Worm (Caenorhabditis elegans) whole organism, L1 larva: ENCODE data around the gene Y62H9A.8.

Source experiments
- C16A3.4 ChIP-seq: fragments of 150-350 bp; optimal IDR thresholded peaks from 2 replicates; lab custom pipeline; 2014; ENCODE audit warnings: missing biosample characterization, missing genetic modification characterization
- alr-1 ChIP-seq: fragments of 200-800 bp; sonication (Bioruptor generic); optimal IDR thresholded peaks from 2 replicates; lab custom pipeline; 2018; ENCODE audit warnings: borderline replicate concordance, mild to moderate bottlenecking, missing genetic modification characterization, missing compliant biosample characterization
- aly-2 ChIP-seq: fragments of 150-350 bp; optimal IDR thresholded peaks from 2 replicates; lab custom pipeline; 2014; ENCODE audit warnings: missing biosample characterization, missing genetic modification characterization
- ceh-90 ChIP-seq: sonication (generic microtip); optimal IDR thresholded peaks from 2 replicates; lab custom pipeline; 2016; ENCODE audit warnings: missing genetic modification characterization, missing compliant biosample characterization
- ces-1 ChIP-seq: fragments of 150-350 bp; optimal IDR thresholded peaks from 2 replicates; lab custom pipeline; 2014; ENCODE audit warnings: missing biosample characterization, missing genetic modification reagents, missing genetic modification characterization
- dsc-1 ChIP-seq: sonication (generic microtip); optimal IDR thresholded peaks from 2 replicates; lab custom pipeline; 2016; ENCODE audit warnings: mild to moderate bottlenecking, missing genetic modification characterization, missing compliant biosample characterization
- efl-3 ChIP-seq: fragments of 200-800 bp; sonication (Bioruptor generic); optimal IDR thresholded peaks from 2 replicates; lab custom pipeline; 2018; ENCODE audit warnings: mild to moderate bottlenecking, missing genetic modification characterization, missing compliant biosample characterization
- egl-13 ChIP-seq: sonication (generic microtip); optimal IDR thresholded peaks from 2 replicates; lab custom pipeline; 2016; ENCODE audit warnings: missing genotype, missing genetic modification reagents, missing genetic modification characterization, missing compliant biosample characterization
- egl-27 ChIP-seq, 2 experiments: fragments of 150-350 bp in 1 of 2; sonication (generic microtip); optimal IDR thresholded peaks; 3 replicates each; lab custom pipeline; 2017 to 2018; ENCODE audit warnings: missing biosample characterization in 2 of 2, missing genetic modification characterization in 2 of 2, missing genetic modification reagents in 2 of 2
- elt-2 ChIP-seq: sonication (generic microtip); optimal IDR thresholded peaks from 2 replicates; lab custom pipeline; 2016; ENCODE audit warnings: missing genetic modification characterization, mild to moderate bottlenecking, inconsistent platforms, missing compliant biosample characterization, missing genetic modification reagents
- ets-5 ChIP-seq: fragments of 200-800 bp; sonication (Bioruptor generic); IDR thresholded peaks from 2 replicates; pipeline ENCODE4 v1.3.6; 2022; ENCODE audit warnings: missing genetic modification characterization, missing compliant biosample characterization
- hlh-4 ChIP-seq: sonication (generic microtip); optimal IDR thresholded peaks from 2 replicates; lab custom pipeline; 2016; ENCODE audit warnings: mild to moderate bottlenecking, missing genetic modification characterization, missing compliant biosample characterization
- isw-1 ChIP-seq: fragments of 200-800 bp; sonication (Bioruptor generic); IDR thresholded peaks from 2 replicates; pipeline ENCODE4 v1.3.6; 2022; ENCODE audit warnings: missing genetic modification characterization, missing compliant biosample characterization
- jun-1 ChIP-seq: fragments of 150-350 bp; optimal IDR thresholded peaks from 2 replicates; lab custom pipeline; 2014; ENCODE audit warnings: missing biosample characterization, missing genetic modification reagents, missing genetic modification characterization
- lin-13 ChIP-seq: fragments of 150-350 bp; optimal IDR thresholded peaks from 2 replicates; lab custom pipeline; 2014; ENCODE audit warnings: missing biosample characterization, missing genetic modification reagents, missing genetic modification characterization
- lin-15B ChIP-seq: fragments of 150-350 bp; sonication (generic microtip); optimal IDR thresholded peaks from 3 replicates; lab custom pipeline; 2014; ENCODE audit warnings: missing biosample characterization, missing genetic modification characterization
- lin-35 ChIP-seq, 2 experiments: fragments of 150-350 bp; optimal IDR thresholded peaks; 2 replicates each; lab custom pipeline; 2014; ENCODE audit warnings: missing biosample characterization in 2 of 2, missing genetic modification characterization in 2 of 2, missing genetic modification reagents in 2 of 2
- lsy-2 ChIP-seq, 2 experiments: fragments of 150-350 bp; optimal IDR thresholded peaks; 2 replicates each; lab custom pipeline; 2014; ENCODE audit warnings: missing biosample characterization in 2 of 2, missing genetic modification characterization in 2 of 2
- mef-2 ChIP-seq: fragments of 150-350 bp; optimal IDR thresholded peaks from 2 replicates; lab custom pipeline; 2014; ENCODE audit warnings: missing biosample characterization, missing genetic modification characterization
- nhr-11 ChIP-seq: fragments of 150-350 bp; optimal IDR thresholded peaks from 2 replicates; lab custom pipeline; 2014; ENCODE audit warnings: missing biosample characterization, missing genetic modification characterization
- nhr-12 ChIP-seq: sonication (generic microtip); optimal IDR thresholded peaks from 2 replicates; lab custom pipeline; 2017; ENCODE audit warnings: missing biosample characterization, missing genetic modification characterization
- nhr-19 ChIP-seq: fragments of 200-800 bp; sonication (Bioruptor generic); conservative IDR thresholded peaks from 2 replicates; pipeline ENCODE4 v1.3.6; 2022; ENCODE audit warnings: missing genetic modification characterization, missing compliant biosample characterization
- nhr-20 ChIP-seq: sonication (generic microtip); optimal IDR thresholded peaks from 2 replicates; lab custom pipeline; 2016; ENCODE audit warnings: mild to moderate bottlenecking, missing genetic modification characterization, missing compliant biosample characterization
- nhr-237 ChIP-seq: fragments of 150-350 bp; optimal IDR thresholded peaks from 2 replicates; lab custom pipeline; 2014; ENCODE audit warnings: missing biosample characterization, missing genetic modification characterization
- nhr-28 ChIP-seq: fragments of 150-350 bp; optimal IDR thresholded peaks from 2 replicates; lab custom pipeline; 2014; ENCODE audit warnings: missing biosample characterization, missing genetic modification characterization
- nhr-47 ChIP-seq: sonication (generic microtip); optimal IDR thresholded peaks from 2 replicates; lab custom pipeline; 2016; ENCODE audit warnings: mild to moderate bottlenecking, missing genetic modification characterization, moderate library complexity, missing compliant biosample characterization
- nhr-71 ChIP-seq: sonication (generic microtip); optimal IDR thresholded peaks from 2 replicates; lab custom pipeline; 2016; ENCODE audit warnings: mild to moderate bottlenecking, missing genetic modification characterization, moderate library complexity, missing compliant biosample characterization
- nhr-76 ChIP-seq: sonication (generic microtip); optimal IDR thresholded peaks from 2 replicates; lab custom pipeline; 2017; ENCODE audit warnings: missing biosample characterization, missing genetic modification characterization
- nhr-84 ChIP-seq: sonication (generic microtip); optimal IDR thresholded peaks from 2 replicates; lab custom pipeline; 2017; ENCODE audit warnings: missing biosample characterization, missing genetic modification characterization
- nhr-90 ChIP-seq: sonication (generic microtip); optimal IDR thresholded peaks from 2 replicates; lab custom pipeline; 2016; ENCODE audit warnings: mild to moderate bottlenecking, missing genetic modification characterization, missing compliant biosample characterization; ENCODE audit not compliant: poor library complexity
- pag-3 ChIP-seq: sonication (generic microtip); optimal IDR thresholded peaks from 2 replicates; lab custom pipeline; 2017; ENCODE audit warnings: missing genetic modification characterization, mild to moderate bottlenecking, missing compliant biosample characterization, antibody characterized with exemption, borderline replicate concordance; ENCODE audit not compliant: insufficient read depth
- rnt-1 ChIP-seq: sonication (generic microtip); optimal IDR thresholded peaks from 2 replicates; lab custom pipeline; 2016; ENCODE audit warnings: mild to moderate bottlenecking, missing genetic modification characterization, moderate library complexity, missing compliant biosample characterization
- tbx-2 ChIP-seq: sonication (generic microtip); optimal IDR thresholded peaks from 2 replicates; lab custom pipeline; 2016; ENCODE audit warnings: missing genetic modification characterization, missing compliant biosample characterization
- unc-130 ChIP-seq: fragments of 150-350 bp; optimal IDR thresholded peaks from 2 replicates; lab custom pipeline; 2017; ENCODE audit warnings: missing biosample characterization, missing genetic modification characterization, inconsistent platforms
- unc-30 ChIP-seq: sonication (generic microtip); optimal IDR thresholded peaks from 2 replicates; lab custom pipeline; 2017; ENCODE audit warnings: missing biosample characterization, missing genetic modification characterization
- unc-62 ChIP-seq: fragments of 150-350 bp; optimal IDR thresholded peaks from 2 replicates; lab custom pipeline; 2014; ENCODE audit warnings: missing biosample characterization, missing genetic modification reagents, missing genetic modification characterization
- unc-86 ChIP-seq: sonication (generic microtip); optimal IDR thresholded peaks from 2 replicates; lab custom pipeline; 2016; ENCODE audit warnings: missing genetic modification characterization, missing compliant biosample characterization
- unc-98 ChIP-seq: fragments of 200-800 bp; sonication (Bioruptor generic); IDR thresholded peaks from 2 replicates; pipeline ENCODE4 v1.3.6; 2022; ENCODE audit warnings: missing genetic modification characterization, missing compliant biosample characterization
- ztf-11 ChIP-seq, 2 experiments: sonication (generic microtip); optimal IDR thresholded peaks; 2 replicates each; lab custom pipeline; 2016 to 2017; ENCODE audit warnings: missing genetic modification characterization in 2 of 2, missing biosample characterization in 1 of 2, missing compliant biosample characterization in 1 of 2
- ztf-4 ChIP-seq: fragments of 150-350 bp; optimal IDR thresholded peaks from 2 replicates; lab custom pipeline; 2014; ENCODE audit warnings: missing biosample characterization, missing genetic modification characterization

Gene Y62H9A.8

ce11 chrX:11909168-11909567 lies 16.9 kb upstream of the Y62H9A.8 start:
- no peak for TF ChIP-seq nhr-28
- no peak for TF ChIP-seq pag-3 (tag; lab: Kevin White, UChicago)
- TF ChIP-seq unc-98 (GFP tag; lab: Robert Waterston, UW) = no peak
- TF ChIP-seq unc-130 (tag; lab: Kevin White, UChicago) = no peak
- TF ChIP-seq nhr-20 (tag; lab: Kevin White, UChicago) = no peak
- peak; percentile 44 for TF ChIP-seq dsc-1 (tag; lab: Kevin White, UChicago)
- peak; percentile 90 for TF ChIP-seq elt-2 (tag; lab: Kevin White, UChicago)
- TF ChIP-seq alr-1 (tag; lab: Kevin White, UChicago) = no peak
- TF ChIP-seq mef-2 (tag; lab: Kevin White, UChicago) = no peak
- TF ChIP-seq nhr-71 (tag; lab: Kevin White, UChicago) = peak; percentile 14
- TF ChIP-seq lin-13 (GFP tag; lab: Kevin White, UChicago) = no peak
- no peak for TF ChIP-seq lsy-2 (tag; optimal IDR thresholded peaks at IDR 0.05; lab: Kevin White, UChicago)
- TF ChIP-seq rnt-1 = no peak

DNA sequence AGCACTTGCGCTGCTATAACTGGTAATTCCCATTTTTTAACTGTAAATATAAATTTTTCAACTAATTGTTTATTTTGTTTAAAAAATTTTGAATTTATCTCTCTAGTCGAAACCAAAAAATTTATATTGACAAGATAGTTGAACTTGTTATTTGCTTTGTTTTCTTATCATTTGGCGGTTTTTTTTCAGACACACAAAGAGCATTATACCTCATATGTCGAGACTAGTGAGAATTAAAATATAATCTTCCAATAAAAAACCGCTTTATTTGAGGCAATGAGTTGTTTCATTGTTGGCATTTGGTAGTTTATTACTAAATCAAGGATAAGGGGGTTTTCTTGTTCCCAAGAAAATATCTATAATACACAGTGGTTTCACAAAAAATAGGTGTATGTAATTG lies 16.0 kb upstream of the Y62H9A.8 start:
- TF ChIP-seq tbx-2 (no peak), unc-30 (tag; lab: Kevin White, UChicago) (no peak), lin-35 (GFP tag; optimal IDR thresholded peaks at IDR 0.05; lab: Kevin White, UChicago) (peak in 1 of 2 experiments; percentile 14), egl-27 (tag; optimal IDR thresholded peaks at IDR 0.05; lab: Kevin White, UChicago) (no peak), elt-2 (tag; lab: Kevin White, UChicago) (peak; percentile 45), ets-5 (GFP tag; lab: Robert Waterston, UW) (no peak)

DNA sequence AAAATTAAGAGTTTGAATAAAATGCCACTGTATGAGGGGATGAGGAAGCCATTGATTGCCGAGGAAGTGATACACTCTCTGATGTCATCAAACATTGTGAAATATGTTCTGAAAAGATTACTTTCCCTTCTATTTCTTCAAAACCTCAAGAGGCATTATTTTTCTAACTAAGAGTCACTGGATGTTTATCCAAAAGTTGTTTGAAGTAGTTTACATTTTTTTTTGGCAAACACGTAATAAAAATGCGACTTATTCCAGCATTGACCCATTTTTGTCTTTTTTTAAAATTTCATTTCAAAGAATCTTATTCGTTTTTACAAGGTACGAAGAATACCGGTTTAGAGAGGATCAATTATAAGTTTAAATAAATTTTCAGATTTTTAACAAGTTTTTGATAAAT lies 15.0 kb upstream of the Y62H9A.8 start, which contains the start of gene Y62H9A.11:
TSS of gene Y62H9A.11 (minus strand) at position 101 of the 400 bp plus-strand sequence.
- TF ChIP-seq isw-1 (no peak), nhr-11 (tag; lab: Kevin White, UChicago) (no peak), nhr-76 (tag; lab: Kevin White, UChicago) (no peak), mef-2 (tag; lab: Kevin White, UChicago) (no peak), C16A3.4 (tag; lab: Kevin White, UChicago) (no peak), ceh-90 (tag; lab: Kevin White, UChicago) (no peak), unc-86 (tag; lab: Kevin White, UChicago) (no peak), alr-1 (tag; lab: Kevin White, UChicago) (no peak), efl-3 (GFP tag; lab: Kevin White, UChicago) (no peak), egl-27 (tag; optimal IDR thresholded peaks at IDR 0.05; lab: Kevin White, UChicago) (no peak), egl-13 (no peak), ztf-11 (tag; optimal IDR thresholded peaks at IDR 0.05; lab: Kevin White, UChicago) (no peak)

DNA sequence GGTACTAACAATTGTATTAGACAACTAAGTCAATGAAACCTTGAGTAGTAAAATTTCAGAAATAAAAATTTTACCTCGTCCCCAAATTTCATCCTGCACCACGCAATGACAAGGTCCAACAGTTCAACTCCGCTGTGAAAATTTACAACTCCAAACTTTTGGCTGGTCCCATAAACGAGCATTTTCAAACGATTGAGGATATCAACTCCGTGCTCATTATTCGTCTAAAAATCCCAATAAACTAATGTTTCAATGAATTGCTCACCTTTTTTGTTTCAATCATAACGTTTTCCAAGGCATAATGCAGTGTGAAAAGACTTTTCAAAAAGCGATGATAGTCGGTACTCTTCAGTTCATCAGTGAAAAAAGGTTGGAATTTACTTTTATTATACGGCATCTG lies 14.4 kb upstream of the Y62H9A.8 start:
- no peak for TF ChIP-seq ztf-4 (tag; lab: Kevin White, UChicago)
- TF ChIP-seq unc-62 = no peak
- TF ChIP-seq nhr-19 (GFP tag; lab: Robert Waterston, UW) = no peak
- no peak for TF ChIP-seq alr-1 (tag; lab: Kevin White, UChicago)
- TF ChIP-seq hlh-4 (tag; lab: Kevin White, UChicago) = no peak
- no peak for TF ChIP-seq lin-15B (tag; lab: Kevin White, UChicago)

DNA sequence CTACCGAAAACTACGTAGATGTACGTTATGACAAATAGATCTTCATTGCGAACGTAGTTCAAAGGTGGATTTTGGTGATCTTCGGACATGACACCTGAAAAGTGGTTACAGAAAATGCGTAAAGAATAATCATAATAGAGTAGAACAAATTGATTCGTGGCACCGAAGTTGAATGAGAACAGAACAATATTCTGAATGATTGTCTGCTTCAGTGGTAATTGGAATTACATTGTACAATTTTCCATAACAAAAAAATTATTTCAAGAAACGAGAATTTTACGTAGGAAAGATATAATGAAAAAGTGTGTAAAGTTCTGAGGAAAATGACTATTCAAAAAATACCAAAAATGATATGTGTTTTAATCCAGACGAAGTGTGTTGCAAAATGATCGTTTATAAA lies 10.4 kb upstream of the Y62H9A.8 start, which contains the start of gene Y62H9A.10:
TSS of gene Y62H9A.10 (minus strand) at position 101 of the 400 bp plus-strand sequence.
- no peak for TF ChIP-seq dsc-1 (tag; lab: Kevin White, UChicago)
- TF ChIP-seq ces-1 (GFP tag; lab: Kevin White, UChicago) = no peak
- TF ChIP-seq jun-1 (tag; lab: Kevin White, UChicago) = no peak
- no peak for TF ChIP-seq nhr-12 (tag; lab: Kevin White, UChicago)
- TF ChIP-seq nhr-11 (tag; lab: Kevin White, UChicago) = no peak
- no peak for TF ChIP-seq nhr-90
- no peak for TF ChIP-seq egl-13
- TF ChIP-seq hlh-4 (tag; lab: Kevin White, UChicago) = no peak
- no peak for TF ChIP-seq nhr-237 (tag; lab: Kevin White, UChicago)
- no peak for TF ChIP-seq nhr-47 (tag; lab: Kevin White, UChicago)
- no peak for TF ChIP-seq unc-86 (tag; lab: Kevin White, UChicago)
- no peak for TF ChIP-seq nhr-84
- no peak for TF ChIP-seq efl-3 (GFP tag; lab: Kevin White, UChicago)
- TF ChIP-seq aly-2 = no peak
